Fruit fly (Drosophila melanogaster) Kc167 (cell line): ENCODE data around the gene MED11.

Experiments used
- Myc ChIP-seq: fragments of >200 bp; optimal IDR thresholded peaks from 2 replicates; lab custom pipeline; 2017; ENCODE audit warnings: missing external identifiers
- Sin3A ChIP-seq: fragments of >200 bp; optimal IDR thresholded peaks from 2 replicates; lab custom pipeline; 2018; ENCODE audit warnings: missing external identifiers
- h ChIP-seq: fragments of >200 bp; optimal IDR thresholded peaks from 3 replicates; lab custom pipeline; 2018; ENCODE audit warnings: missing external identifiers
- insv ChIP-seq: fragments of >200 bp; optimal IDR thresholded peaks from 3 replicates; lab custom pipeline; 2018; ENCODE audit warnings: missing external identifiers
- psq ChIP-seq: fragments of >200 bp; optimal IDR thresholded peaks from 2 replicates; lab custom pipeline; 2017; ENCODE audit warnings: missing external identifiers
- ttk ChIP-seq: sonication (Bioruptor generic); optimal IDR thresholded peaks from 2 replicates; lab custom pipeline; 2017; ENCODE audit warnings: missing external identifiers

dm6 chr3L:18758894-18759569 lies 13.4 kb downstream of the MED11 start:
- TF ChIP-seq insv (lab: Kevin White, UChicago): no peak
- TF ChIP-seq psq (lab: Kevin White, UChicago): peak; percentile 35
- TF ChIP-seq Sin3A (lab: Kevin White, UChicago): no peak
- no peak for TF ChIP-seq h (lab: Kevin White, UChicago)
- TF ChIP-seq ttk: no peak
- no peak for TF ChIP-seq Myc (lab: Kevin White, UChicago)
